Worm (Caenorhabditis elegans): ENCODE results near the gene adal-1.

DNA sequence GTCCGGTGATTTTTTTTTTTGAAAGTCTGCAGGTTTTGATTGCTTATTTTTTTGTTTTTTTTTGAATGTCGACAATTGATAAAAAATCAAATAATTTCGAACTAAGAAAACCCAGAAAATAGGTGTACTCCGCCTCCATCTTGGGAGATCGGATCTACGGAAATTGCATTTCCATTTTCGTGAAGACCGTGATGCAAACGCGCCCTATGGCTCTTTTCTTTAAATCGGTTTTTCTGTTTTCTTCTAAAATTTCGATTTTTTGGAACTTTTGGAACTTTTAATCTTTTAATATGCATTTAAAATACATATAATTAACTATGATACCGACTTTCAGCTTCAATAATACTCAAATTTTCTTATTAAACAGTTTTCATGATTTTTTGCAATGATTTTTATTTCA lies 51.4 kb downstream of the adal-1 start:
- TF ChIP-seq lsy-27 (tag; optimal IDR thresholded peaks at IDR 0.05; ENCODE audit: borderline replicate concordance, insufficient read depth) (no peak), ztf-26 (tag; optimal IDR thresholded peaks at IDR 0.05) (no peak), xnd-1 (tag; optimal IDR thresholded peaks at IDR 0.05) (no peak), lin-26 (GFP tag; IDR thresholded peaks at IDR 0.05) (no peak)
